Worm (Caenorhabditis elegans): ENCODE measurements around the gene H20J04.9.

Gene H20J04.9

DNA sequence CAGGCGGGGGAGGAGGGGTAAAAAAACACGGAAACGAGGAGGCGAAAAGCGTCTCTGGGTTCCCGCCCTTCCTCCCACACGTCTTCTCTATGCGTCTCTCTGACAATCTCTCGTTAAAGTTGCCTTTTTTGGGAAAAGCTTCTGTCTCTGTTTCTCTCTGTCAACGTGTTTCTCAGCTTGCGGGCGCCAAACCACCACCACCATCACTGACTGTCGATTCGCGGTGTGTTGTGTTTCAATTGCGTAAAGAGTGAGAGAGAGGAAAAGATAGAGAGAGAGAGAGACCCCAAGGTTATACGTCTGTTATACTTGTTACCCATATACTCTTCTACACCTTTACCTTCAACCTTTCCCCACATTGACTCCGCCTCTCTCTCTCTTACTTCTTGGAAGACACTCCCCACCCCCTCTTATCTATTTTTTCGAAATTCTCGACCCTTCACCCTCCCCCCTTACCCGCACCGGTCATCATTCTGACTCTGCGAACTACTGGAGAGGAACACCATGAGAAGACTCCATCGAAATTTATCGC is 41.6 kb downstream of the H20J04.9 start, which contains the start of gene mlt-7:
TSS of gene mlt-7 (plus strand) at position 482 of the 532 bp plus-strand sequence.
- no peak for TF ChIP-seq ceh-36 (tag; optimal IDR thresholded peaks at IDR 0.05)
- TF ChIP-seq tbx-11 (GFP tag; IDR thresholded peaks at IDR 0.05), result no peak
- no peak for TF ChIP-seq hmbx-1 (tag; optimal IDR thresholded peaks at IDR 0.05)
- TF ChIP-seq tra-4 (tag; optimal IDR thresholded peaks at IDR 0.05), result no peak
- no peak for TF ChIP-seq tbx-37 (GFP tag; conservative IDR thresholded peaks at IDR 0.05)

DNA sequence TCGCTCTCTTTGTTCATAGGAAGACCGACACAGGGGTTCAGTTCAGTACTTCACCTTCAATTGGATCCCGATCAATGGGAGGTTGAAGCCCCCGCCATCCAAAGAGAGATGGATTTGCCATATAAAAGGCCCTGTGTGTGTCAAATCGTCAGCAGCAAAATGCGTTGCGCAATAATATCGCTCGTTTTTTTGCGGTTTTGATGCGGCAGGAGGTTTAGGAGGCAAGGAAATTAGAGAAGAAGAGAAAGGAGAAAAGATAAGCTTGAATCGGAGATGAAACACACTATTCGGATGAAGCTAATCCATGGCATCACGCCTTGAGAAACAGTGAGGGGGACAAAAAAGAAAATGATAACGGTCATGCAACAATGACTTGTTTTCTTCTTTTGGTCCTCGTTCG is 43.5 kb downstream of the H20J04.9 start:
- TF ChIP-seq tbx-37 (GFP tag; conservative IDR thresholded peaks at IDR 0.05), result no peak
- TF ChIP-seq ama-1 (optimal IDR thresholded peaks at IDR 0.05), result no peak
- TF ChIP-seq flt-1 (GFP tag; IDR thresholded peaks at IDR 0.05), result no peak

Data from whole organism, early embryonic.